Worm (Caenorhabditis elegans) whole organism, L4 larva: ENCODE data around the gene tag-342.
"Not testable (repeated sequence)": the region's sequence is repeated elsewhere in the genome, so short reads cannot be mapped to it uniquely, and the experiment has no call there.

Experiments used
- F37D6.2 ChIP-seq: sonication (generic microtip); optimal IDR thresholded peaks from 2 replicates; lab custom pipeline; 2016; ENCODE audit warnings: mild to moderate bottlenecking, missing genetic modification characterization, missing compliant biosample characterization
- F49E8.2 ChIP-seq: sonication (generic microtip); optimal IDR thresholded peaks from 2 replicates; lab custom pipeline; 2016; ENCODE audit warnings: missing compliant biosample characterization, mild to moderate bottlenecking, missing genetic modification characterization, borderline replicate concordance
- Y5F2A.4 ChIP-seq: fragments of 200-800 bp; sonication (Bioruptor generic); optimal IDR thresholded peaks from 2 replicates; lab custom pipeline; 2018; ENCODE audit warnings: mild to moderate bottlenecking, missing genetic modification characterization, missing compliant biosample characterization
- ZK546.5 ChIP-seq, 2 experiments: sonication (generic microtip); optimal IDR thresholded peaks; 2 replicates each; lab custom pipeline; 2017; ENCODE audit warnings: missing biosample characterization in 2 of 2, missing genetic modification characterization in 2 of 2
- aha-1 ChIP-seq: fragments of 150-350 bp; peaks from one replicate; lab custom pipeline; 2014; ENCODE audit warnings: missing biosample characterization, missing genetic modification characterization
- arid-1 ChIP-seq: fragments of 200-800 bp; sonication (Bioruptor generic); conservative IDR thresholded peaks from 2 replicates; pipeline ENCODE4 v1.3.6; 2022; ENCODE audit warnings: missing genetic modification reagents, missing genetic modification characterization, missing compliant biosample characterization
- ceh-28 ChIP-seq: fragments of 150-350 bp; optimal IDR thresholded peaks from 2 replicates; lab custom pipeline; 2014; ENCODE audit warnings: missing biosample characterization, missing genetic modification reagents, missing genetic modification characterization
- ces-1 ChIP-seq: fragments of 150-350 bp; sonication (generic microtip); optimal IDR thresholded peaks from 4 replicates; lab custom pipeline; 2014; ENCODE audit warnings: missing biosample characterization, missing genetic modification reagents, missing genetic modification characterization
- cey-2 ChIP-seq: sonication (generic microtip); optimal IDR thresholded peaks from 3 replicates; lab custom pipeline; 2017; ENCODE audit warnings: missing genetic modification characterization, mild to moderate bottlenecking, missing compliant biosample characterization, antibody characterized with exemption, borderline replicate concordance; ENCODE audit not compliant: insufficient read depth
- daf-19 ChIP-seq: fragments of 200-800 bp; sonication (Bioruptor generic); conservative IDR thresholded peaks from 2 replicates; pipeline ENCODE4 v1.3.6; 2022; ENCODE audit warnings: missing genetic modification characterization, missing compliant biosample characterization
- dmd-8 ChIP-seq: fragments of 200-800 bp; sonication (Bioruptor generic); IDR thresholded peaks from 2 replicates; pipeline ENCODE4 v1.3.6; 2022; ENCODE audit warnings: missing genetic modification characterization, missing compliant biosample characterization
- dmd-9 ChIP-seq: fragments of 200-800 bp; sonication (Bioruptor generic); IDR thresholded peaks from 2 replicates; pipeline ENCODE4 v1.3.6; 2022; ENCODE audit warnings: missing genetic modification reagents, missing genetic modification characterization, missing compliant biosample characterization
- dpl-1 ChIP-seq: fragments of 150-350 bp; optimal IDR thresholded peaks from 2 replicates; lab custom pipeline; 2014; ENCODE audit warnings: missing biosample characterization, missing genetic modification reagents, missing genetic modification characterization
- duxl-1 ChIP-seq: sonication (generic microtip); optimal IDR thresholded peaks from 2 replicates; lab custom pipeline; 2016; ENCODE audit warnings: mild to moderate bottlenecking, missing genetic modification characterization, moderate library complexity, missing compliant biosample characterization; ENCODE audit not compliant: poor library complexity
- fkh-10 ChIP-seq: fragments of 150-350 bp; optimal IDR thresholded peaks from 2 replicates; lab custom pipeline; 2014; ENCODE audit warnings: missing biosample characterization, missing genetic modification reagents, missing genetic modification characterization
- fos-1 ChIP-seq: fragments of 150-350 bp; optimal IDR thresholded peaks from 2 replicates; lab custom pipeline; 2014; ENCODE audit warnings: missing biosample characterization, missing genetic modification characterization
- hif-1 ChIP-seq, 2 experiments: sonication (generic microtip); optimal IDR thresholded peaks; 2 replicates each; lab custom pipeline; 2016 to 2017; ENCODE audit warnings: missing compliant biosample characterization in 2 of 2, missing genetic modification characterization in 2 of 2, missing genetic modification reagents in 2 of 2, missing genotype in 2 of 2, mild to moderate bottlenecking in 1 of 2
- lin-29 ChIP-seq: fragments of 200-800 bp; sonication (Bioruptor generic); IDR thresholded peaks from 2 replicates; pipeline ENCODE4 v1.3.6; 2022; ENCODE audit warnings: missing genetic modification reagents, missing genetic modification characterization, missing compliant biosample characterization
- lin-38 ChIP-seq: fragments of 200-800 bp; sonication (Bioruptor generic); IDR thresholded peaks from 2 replicates; pipeline ENCODE4 v1.3.6; 2022; ENCODE audit warnings: missing genetic modification reagents, missing genetic modification characterization, missing compliant biosample characterization
- lin-39 ChIP-seq: fragments of 150-350 bp; optimal IDR thresholded peaks from 2 replicates; lab custom pipeline; 2014; ENCODE audit warnings: missing biosample characterization, missing genetic modification reagents, missing genetic modification characterization
- mdt-29 ChIP-seq: fragments of 200-800 bp; sonication (Bioruptor generic); IDR thresholded peaks from 2 replicates; pipeline ENCODE4 v1.3.6; 2022; ENCODE audit warnings: missing genetic modification reagents, missing genetic modification characterization, missing compliant biosample characterization
- mxl-3 ChIP-seq: fragments of 200-800 bp; sonication (Bioruptor generic); optimal IDR thresholded peaks from 2 replicates; lab custom pipeline; 2018; ENCODE audit warnings: mild to moderate bottlenecking, missing genetic modification characterization, missing compliant biosample characterization
- nhr-102 ChIP-seq: sonication (generic microtip); optimal IDR thresholded peaks from 2 replicates; lab custom pipeline; 2016; ENCODE audit warnings: mild to moderate bottlenecking, missing genetic modification characterization, moderate library complexity, missing compliant biosample characterization
- nhr-237 ChIP-seq: sonication (generic microtip); optimal IDR thresholded peaks from 2 replicates; lab custom pipeline; 2017; ENCODE audit warnings: missing biosample characterization, missing genetic modification characterization
- nhr-28 ChIP-seq: fragments of 150-350 bp; optimal IDR thresholded peaks from 2 replicates; lab custom pipeline; 2014; ENCODE audit warnings: missing biosample characterization, missing genetic modification characterization
- nhr-42 ChIP-seq: fragments of 200-800 bp; sonication (Bioruptor generic); IDR thresholded peaks from 2 replicates; pipeline ENCODE4 v1.3.6; 2022; ENCODE audit warnings: missing genetic modification characterization, missing compliant biosample characterization
- nhr-6 ChIP-seq: fragments of 150-350 bp; optimal IDR thresholded peaks from 2 replicates; lab custom pipeline; 2014; ENCODE audit warnings: missing biosample characterization, missing genetic modification characterization
- pqm-1 ChIP-seq: sonication (generic microtip); optimal IDR thresholded peaks from 2 replicates; lab custom pipeline; 2017; ENCODE audit warnings: missing biosample characterization, missing genetic modification characterization
- snpc-1.2 ChIP-seq: fragments of 200-800 bp; sonication (Bioruptor generic); IDR thresholded peaks from 2 replicates; pipeline ENCODE4 v1.3.6; 2022; ENCODE audit warnings: missing genetic modification reagents, missing genetic modification characterization, missing compliant biosample characterization
- spr-3 ChIP-seq: fragments of 200-800 bp; sonication (Bioruptor generic); optimal IDR thresholded peaks from 2 replicates; lab custom pipeline; 2018; ENCODE audit warnings: mild to moderate bottlenecking, missing genetic modification characterization, missing compliant biosample characterization
- tra-1 ChIP-seq: fragments of 200-800 bp; sonication (Bioruptor generic); IDR thresholded peaks from 2 replicates; pipeline ENCODE4 v1.3.6; 2022; ENCODE audit warnings: missing genetic modification reagents, missing genetic modification characterization, missing compliant biosample characterization
- unc-130 ChIP-seq: sonication (generic microtip); optimal IDR thresholded peaks from 2 replicates; lab custom pipeline; 2016; ENCODE audit warnings: missing genetic modification reagents, missing genetic modification characterization, missing compliant biosample characterization
- vab-7 ChIP-seq: fragments of 200-800 bp; sonication (Bioruptor generic); IDR thresholded peaks from 2 replicates; pipeline ENCODE4 v1.3.6; 2022; ENCODE audit warnings: missing genetic modification reagents, missing genetic modification characterization, missing compliant biosample characterization
- zip-2 ChIP-seq: fragments of 150-350 bp; optimal IDR thresholded peaks from 2 replicates; lab custom pipeline; 2014; ENCODE audit warnings: missing biosample characterization, missing genetic modification characterization
- ztf-11 ChIP-seq: fragments of 150-350 bp; optimal IDR thresholded peaks from 2 replicates; lab custom pipeline; 2014; ENCODE audit warnings: missing biosample characterization, missing genetic modification characterization

Gene tag-342

ce11 chrIII:9467857-9468256 is at the start of gene tag-342:
Gene tag-342 (plus strand): TSS chrIII:9468157.
- TF ChIP-seq lin-38 (GFP tag; lab: Robert Waterston, UW) (peak; percentile 45; the same call in 1 of the 2 replicates), hif-1 (tag; optimal IDR thresholded peaks at IDR 0.05; lab: Kevin White, UChicago) (no peak), aha-1 (tag; lab: Kevin White, UChicago) (no peak), fos-1 (tag; lab: Kevin White, UChicago) (no peak)

ce11 chrIII:9420231-9420630 is 47.7 kb upstream of the tag-342 start, which contains the start of gene T26G10.4:
Gene T26G10.4 (plus strand): TSS chrIII:9420531.
- not testable (repeated sequence) for TF ChIP-seq fkh-10 (GFP tag; lab: Kevin White, UChicago); F37D6.2 (tag; lab: Kevin White, UChicago); snpc-1.2 (GFP tag; lab: Robert Waterston, UW)

- TF ChIP-seq nhr-102 (tag; lab: Kevin White, UChicago): no peak
- no peak for TF ChIP-seq nhr-42 (GFP tag; lab: Robert Waterston, UW)
- no peak for TF ChIP-seq dpl-1
- TF ChIP-seq mdt-29 (GFP tag; lab: Robert Waterston, UW): no peak
- TF ChIP-seq ZK546.5 (tag; optimal IDR thresholded peaks at IDR 0.05; lab: Kevin White, UChicago): no peak
- no peak for TF ChIP-seq dmd-8 (GFP tag; lab: Robert Waterston, UW)
- TF ChIP-seq nhr-6 (tag; lab: Kevin White, UChicago): no peak
- no peak for TF ChIP-seq nhr-237
- no peak for TF ChIP-seq Y5F2A.4
- TF ChIP-seq ceh-28 (tag; lab: Kevin White, UChicago): no peak
These were observed 41.7 kb upstream of the tag-342 start, which contains the start of gene T26G10.5 for ce11 chrIII:9426301-9426700. Gene T26G10.5 (minus strand): TSS chrIII:9426401.

- TF ChIP-seq zip-2 (no peak), unc-130 (GFP tag; lab: Kevin White, UChicago) (peak; percentile 9), F49E8.2 (tag; lab: Kevin White, UChicago) (peak; percentile 55)
These were observed 34.3 kb upstream of the tag-342 start, which contains the start of gene cpar-1 for ce11 chrIII:9433576-9434107. Gene cpar-1 (plus strand): TSS chrIII:9434057.

- TF ChIP-seq snpc-1.2 (GFP tag; lab: Robert Waterston, UW): no peak
- TF ChIP-seq arid-1: peak; percentile 15; the same call in 1 of the 2 replicates
- peak; percentile 38 for TF ChIP-seq lin-38 (GFP tag; lab: Robert Waterston, UW)
These were observed 33.0 kb upstream of the tag-342 start for ce11 chrIII:9434999-9435398.

- no peak for TF ChIP-seq nhr-28 (tag; lab: Kevin White, UChicago)
- TF ChIP-seq spr-3 (GFP tag; lab: Kevin White, UChicago): no peak
- TF ChIP-seq daf-19 (GFP tag; lab: Robert Waterston, UW): no peak
- no peak for TF ChIP-seq ztf-11 (tag; lab: Kevin White, UChicago)
- no peak for TF ChIP-seq pqm-1
- no peak for TF ChIP-seq lin-39 (tag; lab: Kevin White, UChicago)
- TF ChIP-seq dmd-9: no peak
- no peak for TF ChIP-seq mxl-3
- no peak for TF ChIP-seq fkh-10 (GFP tag; lab: Kevin White, UChicago)
- TF ChIP-seq tra-1 (GFP tag; lab: Robert Waterston, UW): no peak
- TF ChIP-seq ces-1 (GFP tag; lab: Kevin White, UChicago): no peak
- TF ChIP-seq lin-29 (GFP tag; lab: Robert Waterston, UW): no peak
- TF ChIP-seq duxl-1 (tag; lab: Kevin White, UChicago): no peak
- no peak for TF ChIP-seq vab-7 (GFP tag; lab: Robert Waterston, UW)
- no peak for TF ChIP-seq cey-2 (tag; lab: Kevin White, UChicago)
These were observed 28.6 kb upstream of the tag-342 start, which contains the start of gene F54C8.1 for ce11 chrIII:9439399-9439798. Gene F54C8.1 (plus strand): TSS chrIII:9439699.
